Worm (Caenorhabditis elegans) whole organism, L1 larva: ENCODE results near the gene spcs-2.

Experiments
- C34B4.2 ChIP-seq: sonication (generic microtip); optimal IDR thresholded peaks from 2 replicates; lab custom pipeline; 2017; ENCODE audit warnings: mild to moderate bottlenecking, missing genetic modification characterization, missing compliant biosample characterization
- F16B12.6 ChIP-seq: fragments of 150-350 bp; optimal IDR thresholded peaks from 2 replicates; lab custom pipeline; 2014; ENCODE audit warnings: missing biosample characterization, missing genetic modification characterization
- Y116A8C.19 ChIP-seq: sonication (generic microtip); optimal IDR thresholded peaks from 2 replicates; lab custom pipeline; 2016; ENCODE audit warnings: missing compliant biosample characterization, missing genetic modification characterization, borderline replicate concordance
- aha-1 ChIP-seq: fragments of 150-350 bp; optimal IDR thresholded peaks from 2 replicates; lab custom pipeline; 2014; ENCODE audit warnings: missing biosample characterization, missing genetic modification characterization
- aly-2 ChIP-seq: fragments of 150-350 bp; optimal IDR thresholded peaks from 2 replicates; lab custom pipeline; 2014; ENCODE audit warnings: missing biosample characterization, missing genetic modification characterization
- ama-1 ChIP-seq: fragments of 150-350 bp; optimal IDR thresholded peaks from 2 replicates; lab custom pipeline; 2014
- ceh-82 ChIP-seq, 3 experiments: fragments of 150-350 bp in 1 of 3; sonication (generic microtip) in 2 of 3; optimal IDR thresholded peaks; 2 replicates each; lab custom pipeline; 2014 to 2017; ENCODE audit warnings: missing biosample characterization in 3 of 3, missing genetic modification characterization in 3 of 3
- ceh-88 ChIP-seq: fragments of 200-800 bp; sonication (Bioruptor generic); IDR thresholded peaks from 2 replicates; pipeline ENCODE4 v1.3.6; 2022; ENCODE audit warnings: missing genetic modification characterization, missing compliant biosample characterization
- dsc-1 ChIP-seq: sonication (generic microtip); optimal IDR thresholded peaks from 2 replicates; lab custom pipeline; 2016; ENCODE audit warnings: mild to moderate bottlenecking, missing genetic modification characterization, missing compliant biosample characterization
- egl-27 ChIP-seq, 2 experiments: fragments of 150-350 bp in 1 of 2; sonication (generic microtip); optimal IDR thresholded peaks; 3 replicates each; lab custom pipeline; 2017 to 2018; ENCODE audit warnings: missing biosample characterization in 2 of 2, missing genetic modification characterization in 2 of 2, missing genetic modification reagents in 2 of 2
- elt-2 ChIP-seq: sonication (generic microtip); optimal IDR thresholded peaks from 2 replicates; lab custom pipeline; 2016; ENCODE audit warnings: missing genetic modification characterization, mild to moderate bottlenecking, inconsistent platforms, missing compliant biosample characterization, missing genetic modification reagents
- fkh-10 ChIP-seq: sonication (generic microtip); optimal IDR thresholded peaks from 2 replicates; lab custom pipeline; 2017; ENCODE audit warnings: missing biosample characterization, missing genetic modification reagents, missing genetic modification characterization
- fos-1 ChIP-seq: fragments of 150-350 bp; optimal IDR thresholded peaks from 2 replicates; lab custom pipeline; 2014; ENCODE audit warnings: missing biosample characterization, missing genetic modification characterization
- hlh-4 ChIP-seq: sonication (generic microtip); optimal IDR thresholded peaks from 2 replicates; lab custom pipeline; 2016; ENCODE audit warnings: mild to moderate bottlenecking, missing genetic modification characterization, missing compliant biosample characterization
- irx-1 ChIP-seq: sonication (generic microtip); optimal IDR thresholded peaks from 2 replicates; lab custom pipeline; 2016; ENCODE audit warnings: missing genetic modification characterization, missing compliant biosample characterization
- isw-1 ChIP-seq: fragments of 200-800 bp; sonication (Bioruptor generic); IDR thresholded peaks from 2 replicates; pipeline ENCODE4 v1.3.6; 2022; ENCODE audit warnings: missing genetic modification characterization, missing compliant biosample characterization
- lin-14 ChIP-seq: fragments of 200-800 bp; sonication (Bioruptor generic); optimal IDR thresholded peaks from 2 replicates; lab custom pipeline; 2018; ENCODE audit warnings: mild to moderate bottlenecking, missing genetic modification characterization, moderate library complexity, missing compliant biosample characterization
- lin-35 ChIP-seq, 2 experiments: fragments of 150-350 bp; optimal IDR thresholded peaks; 2 replicates each; lab custom pipeline; 2014; ENCODE audit warnings: missing biosample characterization in 2 of 2, missing genetic modification characterization in 2 of 2, missing genetic modification reagents in 2 of 2
- lin-39 ChIP-seq: fragments of 150-350 bp; optimal IDR thresholded peaks from 2 replicates; lab custom pipeline; 2014; ENCODE audit warnings: missing biosample characterization, missing genetic modification reagents, missing genetic modification characterization
- lir-3 ChIP-seq: sonication (generic microtip); optimal IDR thresholded peaks from 2 replicates; lab custom pipeline; 2016; ENCODE audit warnings: mild to moderate bottlenecking, missing genetic modification characterization, moderate library complexity, missing compliant biosample characterization; ENCODE audit not compliant: poor library complexity
- mab-9 ChIP-seq: fragments of 200-800 bp; sonication (Bioruptor generic); IDR thresholded peaks from 2 replicates; pipeline ENCODE4 v1.3.6; 2022; ENCODE audit warnings: missing genetic modification reagents, missing genetic modification characterization, missing compliant biosample characterization
- mdl-1 ChIP-seq, 2 experiments: fragments of 150-350 bp; optimal IDR thresholded peaks; 2 replicates each; lab custom pipeline; 2014 to 2017; ENCODE audit warnings: missing biosample characterization in 2 of 2, missing genetic modification characterization in 2 of 2, inconsistent platforms in 1 of 2
- mep-1 ChIP-seq: fragments of 150-350 bp; optimal IDR thresholded peaks from 2 replicates; lab custom pipeline; 2014; ENCODE audit warnings: missing biosample characterization, missing genetic modification characterization
- nhr-11 ChIP-seq: fragments of 150-350 bp; optimal IDR thresholded peaks from 2 replicates; lab custom pipeline; 2014; ENCODE audit warnings: missing biosample characterization, missing genetic modification characterization
- nhr-12 ChIP-seq: sonication (generic microtip); optimal IDR thresholded peaks from 2 replicates; lab custom pipeline; 2017; ENCODE audit warnings: missing biosample characterization, missing genetic modification characterization
- nhr-20 ChIP-seq: sonication (generic microtip); optimal IDR thresholded peaks from 2 replicates; lab custom pipeline; 2016; ENCODE audit warnings: mild to moderate bottlenecking, missing genetic modification characterization, missing compliant biosample characterization
- nhr-237 ChIP-seq: fragments of 150-350 bp; optimal IDR thresholded peaks from 2 replicates; lab custom pipeline; 2014; ENCODE audit warnings: missing biosample characterization, missing genetic modification characterization
- nhr-28 ChIP-seq: fragments of 150-350 bp; optimal IDR thresholded peaks from 2 replicates; lab custom pipeline; 2014; ENCODE audit warnings: missing biosample characterization, missing genetic modification characterization
- nhr-47 ChIP-seq: sonication (generic microtip); optimal IDR thresholded peaks from 2 replicates; lab custom pipeline; 2016; ENCODE audit warnings: mild to moderate bottlenecking, missing genetic modification characterization, moderate library complexity, missing compliant biosample characterization
- nhr-71 ChIP-seq: sonication (generic microtip); optimal IDR thresholded peaks from 2 replicates; lab custom pipeline; 2016; ENCODE audit warnings: mild to moderate bottlenecking, missing genetic modification characterization, moderate library complexity, missing compliant biosample characterization
- nhr-76 ChIP-seq: sonication (generic microtip); optimal IDR thresholded peaks from 2 replicates; lab custom pipeline; 2017; ENCODE audit warnings: missing biosample characterization, missing genetic modification characterization
- nhr-77 ChIP-seq: fragments of 150-350 bp; optimal IDR thresholded peaks from 2 replicates; lab custom pipeline; 2014; ENCODE audit warnings: missing biosample characterization, missing genetic modification characterization
- nhr-85 ChIP-seq: sonication (generic microtip); peaks from one replicate; lab custom pipeline; 2016; ENCODE audit warnings: missing genetic modification characterization, inconsistent platforms, missing compliant biosample characterization
- nhr-90 ChIP-seq: sonication (generic microtip); optimal IDR thresholded peaks from 2 replicates; lab custom pipeline; 2016; ENCODE audit warnings: mild to moderate bottlenecking, missing genetic modification characterization, missing compliant biosample characterization; ENCODE audit not compliant: poor library complexity
- pax-3 ChIP-seq: fragments of 200-800 bp; sonication (Bioruptor generic); optimal IDR thresholded peaks from 2 replicates; lab custom pipeline; 2018; ENCODE audit warnings: mild to moderate bottlenecking, missing genetic modification characterization, moderate library complexity, missing compliant biosample characterization
- pqm-1 ChIP-seq: sonication (generic microtip); optimal IDR thresholded peaks from 3 replicates; lab custom pipeline; 2017; ENCODE audit warnings: missing biosample characterization, missing genetic modification characterization
- rnt-1 ChIP-seq: sonication (generic microtip); optimal IDR thresholded peaks from 2 replicates; lab custom pipeline; 2016; ENCODE audit warnings: mild to moderate bottlenecking, missing genetic modification characterization, moderate library complexity, missing compliant biosample characterization
- snpc-4 ChIP-seq: fragments of 150-350 bp; optimal IDR thresholded peaks from 2 replicates; lab custom pipeline; 2014; ENCODE audit warnings: missing biosample characterization, missing genetic modification characterization
- snu-23 ChIP-seq: sonication (generic microtip); optimal IDR thresholded peaks from 2 replicates; lab custom pipeline; 2016; ENCODE audit warnings: missing genetic modification characterization, missing compliant biosample characterization
- sox-4 ChIP-seq: sonication (generic microtip); optimal IDR thresholded peaks from 2 replicates; lab custom pipeline; 2016; ENCODE audit warnings: missing genetic modification characterization, missing compliant biosample characterization
- sptf-1 ChIP-seq: fragments of 150-350 bp; optimal IDR thresholded peaks from 2 replicates; lab custom pipeline; 2014; ENCODE audit warnings: missing biosample characterization, missing genetic modification characterization
- swsn-7 ChIP-seq: sonication (generic microtip); optimal IDR thresholded peaks from 2 replicates; lab custom pipeline; 2016; ENCODE audit warnings: missing genetic modification characterization, missing compliant biosample characterization
- tbx-2 ChIP-seq: sonication (generic microtip); optimal IDR thresholded peaks from 2 replicates; lab custom pipeline; 2016; ENCODE audit warnings: missing genetic modification characterization, missing compliant biosample characterization
- unc-30 ChIP-seq: sonication (generic microtip); optimal IDR thresholded peaks from 2 replicates; lab custom pipeline; 2017; ENCODE audit warnings: missing biosample characterization, missing genetic modification characterization
- unc-62 ChIP-seq: fragments of 150-350 bp; optimal IDR thresholded peaks from 2 replicates; lab custom pipeline; 2014; ENCODE audit warnings: missing biosample characterization, missing genetic modification reagents, missing genetic modification characterization
- unc-86 ChIP-seq: sonication (generic microtip); optimal IDR thresholded peaks from 2 replicates; lab custom pipeline; 2016; ENCODE audit warnings: missing genetic modification characterization, missing compliant biosample characterization
- unc-98 ChIP-seq: fragments of 200-800 bp; sonication (Bioruptor generic); IDR thresholded peaks from 2 replicates; pipeline ENCODE4 v1.3.6; 2022; ENCODE audit warnings: missing genetic modification characterization, missing compliant biosample characterization
- vab-15 ChIP-seq: sonication (generic microtip); optimal IDR thresholded peaks from 2 replicates; lab custom pipeline; 2017; ENCODE audit warnings: missing genotype, mild to moderate bottlenecking, missing genetic modification characterization, missing compliant biosample characterization
- zag-1 ChIP-seq: fragments of 150-350 bp; optimal IDR thresholded peaks from 2 replicates; lab custom pipeline; 2014; ENCODE audit warnings: missing biosample characterization, missing genetic modification characterization
- zip-4 ChIP-seq: fragments of 200-800 bp; sonication (Bioruptor generic); optimal IDR thresholded peaks from 2 replicates; lab custom pipeline; 2018; ENCODE audit warnings: mild to moderate bottlenecking, missing genetic modification characterization, moderate library complexity, missing compliant biosample characterization
- ztf-4 ChIP-seq: fragments of 150-350 bp; optimal IDR thresholded peaks from 2 replicates; lab custom pipeline; 2014; ENCODE audit warnings: missing biosample characterization, missing genetic modification characterization

spcs-2 gene

DNA sequence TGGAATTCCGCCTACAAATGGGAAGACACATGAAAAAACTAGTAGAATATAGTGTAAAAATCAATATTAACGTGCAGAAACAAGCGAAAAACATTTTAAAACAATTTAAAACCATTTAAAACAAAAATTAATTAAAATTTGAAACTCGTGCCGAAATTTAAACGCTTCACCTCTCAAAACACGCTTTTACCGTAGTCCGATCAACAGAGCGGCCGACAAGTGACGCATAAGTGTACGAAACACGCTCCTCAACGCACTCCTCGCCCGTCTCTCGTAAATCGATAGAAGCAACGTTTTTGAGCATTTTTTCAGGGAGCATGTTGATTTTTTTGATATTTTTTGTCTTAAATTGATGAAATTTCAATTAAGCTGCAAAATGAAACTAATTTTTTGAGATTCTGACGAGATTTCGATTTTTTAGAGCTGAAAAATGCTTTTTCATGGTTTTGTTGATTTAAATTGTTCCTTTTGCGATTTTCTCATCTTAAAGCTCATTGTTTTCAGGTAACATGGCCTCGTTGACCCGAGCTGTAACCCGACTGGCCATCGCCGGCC is 30.2 kb downstream of the spcs-2 start, which contains the start of gene cox-5A (continued):
- TF ChIP-seq mep-1 (tag; lab: Kevin White, UChicago) (peak; percentile 100), sox-4 (tag; lab: Kevin White, UChicago) (peak; percentile 98), pax-3 (tag; lab: Kevin White, UChicago) (peak; percentile 99), unc-30 (tag; lab: Kevin White, UChicago) (peak; percentile 76), nhr-12 (tag; lab: Kevin White, UChicago) (peak; percentile 61), unc-98 (GFP tag; lab: Robert Waterston, UW) (peak; percentile 92), lin-39 (tag; lab: Kevin White, UChicago) (peak; percentile 98), nhr-85 (peak; percentile 99), ama-1 (lab: Kevin White, UChicago) (peak; percentile 96), pqm-1 (tag; lab: Kevin White, UChicago) (peak; percentile 58), ztf-4 (tag; lab: Kevin White, UChicago) (peak; percentile 99), lin-14 (peak; percentile 100), egl-27 (tag; optimal IDR thresholded peaks at IDR 0.05; lab: Kevin White, UChicago) (peak; percentile 60 to 73), swsn-7 (tag; lab: Kevin White, UChicago) (peak; percentile 100), irx-1 (tag; lab: Kevin White, UChicago) (peak; percentile 99), zag-1 (tag; lab: Kevin White, UChicago) (peak; percentile 94), fos-1 (peak; percentile 99), isw-1 (GFP tag; lab: Robert Waterston, UW) (peak; percentile 99), vab-15 (tag; lab: Kevin White, UChicago) (peak; percentile 96), nhr-11 (tag; lab: Kevin White, UChicago) (peak; percentile 94), nhr-28 (tag; lab: Kevin White, UChicago) (peak; percentile 52), lir-3 (peak; percentile 94), dsc-1 (tag; lab: Kevin White, UChicago) (peak; percentile 100), rnt-1 (tag; lab: Kevin White, UChicago) (peak; percentile 99), ceh-88 (GFP tag; lab: Robert Waterston, UW) (peak; percentile 98), F16B12.6 (tag; lab: Kevin White, UChicago) (peak; percentile 81), nhr-20 (tag; lab: Kevin White, UChicago) (peak; percentile 100), snpc-4 (tag; lab: Kevin White, UChicago) (peak; percentile 94), nhr-90 (peak; percentile 99), ceh-82 (tag; optimal IDR thresholded peaks at IDR 0.05; lab: Kevin White, UChicago) (peak; percentile 99), nhr-47 (tag; lab: Kevin White, UChicago) (peak; percentile 100), aly-2 (tag; lab: Kevin White, UChicago) (peak; percentile 98), mdl-1 (tag; optimal IDR thresholded peaks at IDR 0.05; lab: Kevin White, UChicago) (peak; percentile 64 to 96), unc-86 (peak; percentile 100), lin-35 (GFP tag; optimal IDR thresholded peaks at IDR 0.05; lab: Kevin White, UChicago) (peak; percentile 100), nhr-237 (tag; lab: Kevin White, UChicago) (peak; percentile 97), mab-9 (GFP tag; lab: Robert Waterston, UW) (peak; percentile 99), unc-62 (GFP tag; lab: Kevin White, UChicago) (peak; percentile 89), elt-2 (tag; lab: Kevin White, UChicago) (peak; percentile 96), aha-1 (peak; percentile 96), zip-4 (GFP tag; lab: Kevin White, UChicago) (peak; percentile 97), nhr-76 (peak; percentile 67), fkh-10 (GFP tag; lab: Kevin White, UChicago) (peak; percentile 98), nhr-71 (tag; lab: Kevin White, UChicago) (peak; percentile 100), hlh-4 (tag; lab: Kevin White, UChicago) (peak; percentile 12), sptf-1 (tag; lab: Kevin White, UChicago) (no peak), nhr-77 (peak; percentile 98), snu-23 (GFP tag; lab: Kevin White, UChicago) (peak; percentile 100), Y116A8C.19 (tag; lab: Kevin White, UChicago) (peak; percentile 76), tbx-2 (peak; percentile 100), C34B4.2 (peak; percentile 95)
